Worm (Caenorhabditis elegans): ENCODE data around the gene nhr-114.

Gene nhr-114

ce11 chrV:4236118-4236517, 49.1 kb downstream of the nhr-114 start, which contains the start of gene nlp-13:
TSS of gene nlp-13 (plus strand) at chrV:4236418.
- TF ChIP-seq sea-1 (GFP tag; conservative IDR thresholded peaks at IDR 0.05) (no peak), hnd-1 (tag; optimal IDR thresholded peaks at IDR 0.05) (no peak), tbx-37 (GFP tag; conservative IDR thresholded peaks at IDR 0.05) (no peak)
